Fruit fly (Drosophila melanogaster) whole organism, embryonic: ENCODE measurements around the gene fan.

Experiments used
- Abd-B ChIP-seq: fragments of 200-800 bp; sonication (Bioruptor generic); optimal IDR thresholded peaks from 2 replicates; lab custom pipeline; 2018; ENCODE audit warnings: missing biosample characterization, mild to moderate bottlenecking, missing genetic modification characterization, moderate library complexity
- Atf-2 ChIP-seq: fragments of 200-800 bp; sonication (Bioruptor generic); optimal IDR thresholded peaks from 2 replicates; lab custom pipeline; 2016; ENCODE audit warnings: missing biosample characterization, missing genetic modification characterization
- CG10267 ChIP-seq: fragments of 200-800 bp; sonication (Bioruptor generic); optimal IDR thresholded peaks from 2 replicates; lab custom pipeline; 2018; ENCODE audit warnings: missing biosample characterization, mild to moderate bottlenecking, missing genetic modification characterization, moderate library complexity
- CG10366 ChIP-seq: fragments of 200-800 bp; sonication (Bioruptor generic); IDR thresholded peaks from 2 replicates; pipeline ENCODE4 v1.3.6; 2022; ENCODE audit warnings: missing biosample characterization, missing genetic modification characterization
- CG11247 ChIP-seq: fragments of 200-800 bp; sonication (Bioruptor generic); IDR thresholded peaks from 2 replicates; pipeline ENCODE4 v1.3.6; 2022; ENCODE audit warnings: missing biosample characterization, missing genetic modification characterization
- CG11504 ChIP-seq: fragments of 200-800 bp; sonication (Bioruptor generic); optimal IDR thresholded peaks from 3 replicates; lab custom pipeline; 2019; ENCODE audit warnings: missing biosample characterization, mild to moderate bottlenecking, missing genetic modification characterization, moderate library complexity
- CG12071 ChIP-seq: fragments of 200-800 bp; sonication (Bioruptor generic); optimal IDR thresholded peaks from 3 replicates; lab custom pipeline; 2018; ENCODE audit warnings: missing biosample characterization, mild to moderate bottlenecking, missing genetic modification characterization
- CG12391 ChIP-seq: fragments of 200-800 bp; sonication (Bioruptor generic); optimal IDR thresholded peaks from 3 replicates; lab custom pipeline; 2018; ENCODE audit warnings: missing biosample characterization, mild to moderate bottlenecking, missing genetic modification characterization, moderate library complexity
- CG12744 ChIP-seq: fragments of 200-800 bp; sonication (Bioruptor generic); optimal IDR thresholded peaks from 2 replicates; lab custom pipeline; 2016; ENCODE audit warnings: missing biosample characterization, missing genetic modification characterization
- CG14710 ChIP-seq: fragments of 200-800 bp; sonication (Bioruptor generic); optimal IDR thresholded peaks from 3 replicates; lab custom pipeline; 2019; ENCODE audit warnings: missing biosample characterization, mild to moderate bottlenecking, missing genetic modification characterization, moderate library complexity
- CG15696 ChIP-seq: fragments of 200-800 bp; sonication (Bioruptor generic); optimal IDR thresholded peaks from 2 replicates; lab custom pipeline; 2019; ENCODE audit warnings: missing biosample characterization, mild to moderate bottlenecking, missing genetic modification characterization, moderate library complexity
- CG17385 ChIP-seq: fragments of 200-800 bp; sonication (Bioruptor generic); optimal IDR thresholded peaks from 3 replicates; lab custom pipeline; 2018; ENCODE audit warnings: missing biosample characterization, mild to moderate bottlenecking, missing genetic modification characterization
- CG17802 ChIP-seq: fragments of 200-800 bp; sonication (Bioruptor generic); optimal IDR thresholded peaks from 2 replicates; lab custom pipeline; 2018; ENCODE audit warnings: missing biosample characterization, mild to moderate bottlenecking, missing genetic modification characterization, moderate library complexity
- CG2202 ChIP-seq: fragments of 200-800 bp; sonication (Bioruptor generic); optimal IDR thresholded peaks from 2 replicates; lab custom pipeline; 2018; ENCODE audit warnings: missing biosample characterization, mild to moderate bottlenecking, missing genetic modification characterization
- CG32772 ChIP-seq: fragments of 200-800 bp; sonication (Bioruptor generic); IDR thresholded peaks from 2 replicates; pipeline ENCODE4 v1.3.6; 2022; ENCODE audit warnings: missing biosample characterization, missing genetic modification characterization
- CG3995 ChIP-seq: fragments of 200-800 bp; sonication (Bioruptor generic); optimal IDR thresholded peaks from 3 replicates; lab custom pipeline; 2016; ENCODE audit warnings: missing biosample characterization, missing genetic modification characterization
- CG6654 ChIP-seq: fragments of 200-800 bp; sonication (Bioruptor generic); optimal IDR thresholded peaks from 2 replicates; lab custom pipeline; 2017; ENCODE audit warnings: missing biosample characterization, mild to moderate bottlenecking, missing genetic modification characterization
- CG7928 ChIP-seq: fragments of 200-800 bp; sonication (Bioruptor generic); optimal IDR thresholded peaks from 2 replicates; lab custom pipeline; 2017; ENCODE audit warnings: missing biosample characterization, mild to moderate bottlenecking, missing genetic modification characterization
- CG7987 ChIP-seq: fragments of 200-800 bp; sonication (Bioruptor generic); optimal IDR thresholded peaks from 2 replicates; lab custom pipeline; 2018; ENCODE audit warnings: missing biosample characterization, mild to moderate bottlenecking, missing genetic modification characterization, moderate library complexity
- D ChIP-seq, 2 experiments: fragments of 200-800 bp in 1 of 2; fragments of >200 bp in 1 of 2; sonication (Bioruptor generic) in 1 of 2; optimal IDR thresholded peaks; 2 replicates in 1 of 2; 3 replicates in 1 of 2; lab custom pipeline; 2017; ENCODE audit warnings: mild to moderate bottlenecking in 1 of 2, missing biosample characterization in 1 of 2, missing genetic modification characterization in 1 of 2, missing genetic modification reagents in 1 of 2
- Fer2 ChIP-seq: fragments of 200-800 bp; sonication (Bioruptor generic); optimal IDR thresholded peaks from 2 replicates; lab custom pipeline; 2018; ENCODE audit warnings: missing biosample characterization, mild to moderate bottlenecking, missing genetic modification characterization, moderate library complexity
- Hmr ChIP-seq: fragments of 200-800 bp; sonication (Bioruptor generic); optimal IDR thresholded peaks from 3 replicates; lab custom pipeline; 2017; ENCODE audit warnings: mild to moderate bottlenecking, missing biosample characterization, missing genetic modification reagents, missing genetic modification characterization
- MBD-R2 ChIP-seq: fragments of 200-800 bp; sonication (Bioruptor generic); IDR thresholded peaks from 2 replicates; pipeline ENCODE4 v1.3.6; 2022; ENCODE audit warnings: missing biosample characterization, missing genetic modification characterization
- NK7.1 ChIP-seq: fragments of 200-800 bp; sonication (Bioruptor generic); optimal IDR thresholded peaks from 3 replicates; lab custom pipeline; 2016; ENCODE audit warnings: missing biosample characterization, missing genetic modification characterization
- Pdp1 ChIP-seq, 2 experiments: fragments of 200-800 bp; sonication (Bioruptor generic); optimal IDR thresholded peaks; 3 replicates each; lab custom pipeline; 2016; ENCODE audit warnings: missing biosample characterization in 2 of 2, missing genetic modification characterization in 2 of 2, mild to moderate bottlenecking in 1 of 2, moderate library complexity in 1 of 2
- Ptx1 ChIP-seq: fragments of 200-800 bp; sonication (Bioruptor generic); IDR thresholded peaks from 2 replicates; pipeline ENCODE4 v1.3.6; 2022; ENCODE audit warnings: missing biosample characterization, missing genetic modification characterization
- Ravus ChIP-seq: fragments of 200-800 bp; sonication (Bioruptor generic); IDR thresholded peaks from 2 replicates; pipeline ENCODE4 v1.3.6; 2022; ENCODE audit warnings: missing biosample characterization, missing genetic modification characterization
- Rfx ChIP-seq: fragments of 200-800 bp; sonication (Bioruptor generic); IDR thresholded peaks from 2 replicates; pipeline ENCODE4 v1.3.6; 2022; ENCODE audit warnings: missing biosample characterization, missing genetic modification characterization
- Sin3A ChIP-seq: fragments of >200 bp; optimal IDR thresholded peaks from 2 replicates; lab custom pipeline; 2018
- Sox102F ChIP-seq: fragments of 200-800 bp; sonication (Bioruptor generic); optimal IDR thresholded peaks from 2 replicates; lab custom pipeline; 2018; ENCODE audit warnings: missing biosample characterization, mild to moderate bottlenecking, missing genetic modification characterization, moderate library complexity
- Spps ChIP-seq: fragments of 200-800 bp; sonication (Bioruptor generic); optimal IDR thresholded peaks from 2 replicates; lab custom pipeline; 2018; ENCODE audit warnings: missing biosample characterization, mild to moderate bottlenecking, missing genetic modification characterization
- abd-A ChIP-seq: fragments of 200-800 bp; sonication (Bioruptor generic); optimal IDR thresholded peaks from 3 replicates; lab custom pipeline; 2019; ENCODE audit warnings: missing biosample characterization, mild to moderate bottlenecking, missing genetic modification characterization, moderate library complexity
- az2 ChIP-seq: fragments of 200-800 bp; sonication (Bioruptor generic); optimal IDR thresholded peaks from 3 replicates; lab custom pipeline; 2016; ENCODE audit warnings: missing biosample characterization, missing genetic modification characterization
- dysf ChIP-seq: fragments of 200-800 bp; sonication (Bioruptor generic); IDR thresholded peaks from 3 replicates; pipeline ENCODE4 v1.3.6; 2022; ENCODE audit warnings: missing biosample characterization, missing genetic modification characterization
- exex ChIP-seq: fragments of 200-800 bp; sonication (Bioruptor generic); optimal IDR thresholded peaks from 4 replicates; lab custom pipeline; 2018; ENCODE audit warnings: missing biosample characterization, mild to moderate bottlenecking, missing genetic modification characterization, moderate library complexity
- gcm2 ChIP-seq: fragments of 200-800 bp; sonication (Bioruptor generic); optimal IDR thresholded peaks from 2 replicates; lab custom pipeline; 2016; ENCODE audit warnings: missing biosample characterization, missing genetic modification characterization
- her ChIP-seq: fragments of 200-800 bp; sonication (Bioruptor generic); optimal IDR thresholded peaks from 2 replicates; lab custom pipeline; 2016; ENCODE audit warnings: missing biosample characterization, missing genetic modification characterization
- hkb ChIP-seq, 2 experiments: fragments of 200-800 bp in 1 of 2; fragments of >200 bp in 1 of 2; sonication (Bioruptor generic) in 1 of 2; IDR thresholded peaks in 1 of 2; optimal IDR thresholded peaks in 1 of 2; 2 replicates each; pipeline versions ENCODE4 v1.3.6 to Lab custom; 2017 to 2022; ENCODE audit warnings: missing biosample characterization in 1 of 2, missing genetic modification characterization in 1 of 2
- scrt ChIP-seq: fragments of 200-800 bp; sonication (Bioruptor generic); optimal IDR thresholded peaks from 2 replicates; lab custom pipeline; 2018; ENCODE audit warnings: missing biosample characterization, mild to moderate bottlenecking, missing genetic modification characterization, moderate library complexity
- sob ChIP-seq: fragments of 200-800 bp; sonication (Bioruptor generic); IDR thresholded peaks from 2 replicates; pipeline ENCODE4 v1.3.6; 2022; ENCODE audit warnings: missing biosample characterization, missing genetic modification characterization
- tin ChIP-seq: fragments of 200-800 bp; sonication (Bioruptor generic); optimal IDR thresholded peaks from 3 replicates; lab custom pipeline; 2016; ENCODE audit warnings: missing biosample characterization, missing genetic modification characterization
- tio ChIP-seq: fragments of 200-800 bp; sonication (Bioruptor generic); optimal IDR thresholded peaks from 2 replicates; lab custom pipeline; 2017; ENCODE audit warnings: missing biosample characterization, missing genetic modification characterization, inconsistent platforms
- ttk ChIP-seq: fragments of 200-800 bp; sonication (Bioruptor generic); IDR thresholded peaks from 2 replicates; pipeline ENCODE4 v2.1.2; 2022; ENCODE audit warnings: missing biosample characterization, missing genetic modification characterization
- vvl ChIP-seq: fragments of 200-800 bp; sonication (Bioruptor generic); IDR thresholded peaks from 2 replicates; pipeline ENCODE4 v1.3.6; 2022; ENCODE audit warnings: missing biosample characterization, missing genetic modification characterization
- zfh1 ChIP-seq: fragments of 200-800 bp; sonication (Bioruptor generic); IDR thresholded peaks from 3 replicates; pipeline ENCODE4 v1.3.6; 2022; ENCODE audit warnings: missing biosample characterization, missing genetic modification characterization

The fan gene

dm6 chr3L:8072720-8073119 lies 36.2 kb upstream of the fan start (continued):
- peak; percentile 56 for TF ChIP-seq CG7987 (GFP tag; lab: Kevin White, UChicago)
- peak; percentile 57 for TF ChIP-seq CG17802
- peak; percentile 31 for TF ChIP-seq Fer2
- peak; percentile 55; the same call in 1 of the 2 replicates for TF ChIP-seq CG11247 (GFP tag; lab: Robert Waterston, UW)
- peak; percentile 88 for TF ChIP-seq CG11504 (tag; lab: Kevin White, UChicago)
- no peak for TF ChIP-seq her (GFP tag; lab: Kevin White, UChicago)
- TF ChIP-seq zfh1: peak; percentile 64
- TF ChIP-seq CG2202 (tag; lab: Kevin White, UChicago): no peak
- no peak for TF ChIP-seq NK7.1 (GFP tag; lab: Kevin White, UChicago)
- no peak for TF ChIP-seq CG15696 (tag; lab: Kevin White, UChicago)
- peak; percentile 64; the same call in 2 of the 3 replicates for TF ChIP-seq dysf (GFP tag; lab: Robert Waterston, UW)
- no peak for TF ChIP-seq CG12744
- no peak for TF ChIP-seq gcm2 (GFP tag; lab: Kevin White, UChicago)
- TF ChIP-seq CG32772: peak; percentile 56; the same call in 1 of the 2 replicates
- TF ChIP-seq Spps (tag; lab: Kevin White, UChicago): peak; percentile 52
- TF ChIP-seq Sox102F: peak; percentile 50
- peak; percentile 74 for TF ChIP-seq scrt
- no peak for TF ChIP-seq Atf-2 (GFP tag; lab: Kevin White, UChicago)
- peak; percentile 9 for TF ChIP-seq CG7928 (GFP tag; lab: Kevin White, UChicago)
- peak; percentile 14 for TF ChIP-seq exex
- TF ChIP-seq Pdp1 (GFP tag; optimal IDR thresholded peaks at IDR 0.05; lab: Kevin White, UChicago): peak; percentile 1 to 70
- no peak for TF ChIP-seq Sin3A (lab: Kevin White, UChicago)
- peak; percentile 64 for TF ChIP-seq CG14710
- peak; percentile 70 for TF ChIP-seq Ptx1
- peak; percentile 32; the same call in 1 of the 2 replicates for TF ChIP-seq MBD-R2 (GFP tag; lab: Robert Waterston, UW)
- TF ChIP-seq CG12071 (GFP tag; lab: Kevin White, UChicago): peak; percentile 49
- TF ChIP-seq Abd-B (GFP tag; lab: Kevin White, UChicago): peak; percentile 63
- peak; percentile 72 for TF ChIP-seq tin (GFP tag; lab: Kevin White, UChicago)
- TF ChIP-seq CG17385: peak; percentile 4
- no peak for TF ChIP-seq hkb (optimal IDR thresholded peaks at IDR 0.05; lab: Kevin White, UChicago)
- peak; percentile 80 for TF ChIP-seq hkb (GFP tag; IDR thresholded peaks at IDR 0.05; lab: Robert Waterston, UW)
- TF ChIP-seq D (optimal IDR thresholded peaks at IDR 0.05; lab: Kevin White, UChicago): no peak
- peak; percentile 76 for TF ChIP-seq D (GFP tag; optimal IDR thresholded peaks at IDR 0.05; lab: Kevin White, UChicago)
- TF ChIP-seq tio (GFP tag; lab: Kevin White, UChicago): no peak
- TF ChIP-seq Ravus (GFP tag; lab: Robert Waterston, UW): peak; percentile 3; the same call in 1 of the 2 replicates
- peak; percentile 7 for TF ChIP-seq abd-A (tag; lab: Kevin White, UChicago)
- TF ChIP-seq CG3995 (GFP tag; lab: Kevin White, UChicago): peak; percentile 58
- TF ChIP-seq sob (GFP tag; lab: Robert Waterston, UW): peak; percentile 52; the same call in 1 of the 2 replicates
- TF ChIP-seq Hmr (GFP tag; lab: Kevin White, UChicago): peak; percentile 36
- peak; percentile 72 for TF ChIP-seq Rfx (GFP tag; lab: Robert Waterston, UW)
- TF ChIP-seq az2 (GFP tag; lab: Kevin White, UChicago): peak; percentile 17
- TF ChIP-seq CG10267 (tag; lab: Kevin White, UChicago): peak; percentile 53
- TF ChIP-seq vvl (GFP tag; lab: Robert Waterston, UW): peak; percentile 81
- peak; percentile 67; the same call in 1 of the 2 replicates for TF ChIP-seq ttk
- peak; percentile 48; the same call in 1 of the 2 replicates for TF ChIP-seq CG10366
- TF ChIP-seq CG6654 (GFP tag; lab: Kevin White, UChicago): peak; percentile 40
- TF ChIP-seq CG12391 (tag; lab: Kevin White, UChicago): peak; percentile 10
